Worm (Caenorhabditis elegans) whole organism, young adult: ENCODE measurements around the gene D2023.3.
A peak's percentile ranks its signal among the peaks of the same experiment; 100 is the strongest.

Experiments
- F23B12.7 ChIP-seq: sonication (generic microtip); optimal IDR thresholded peaks from 2 replicates; lab custom pipeline; 2017; ENCODE audit warnings: missing genetic modification characterization, mild to moderate bottlenecking, missing compliant biosample characterization, antibody characterized with exemption, moderate library complexity; ENCODE audit not compliant: insufficient read depth
- F33H1.4 ChIP-seq: fragments of 200-800 bp; sonication (Bioruptor generic); IDR thresholded peaks from 2 replicates; pipeline ENCODE4 v1.3.6; 2022; ENCODE audit warnings: missing genetic modification reagents, missing genetic modification characterization, missing compliant biosample characterization
- K12H6.12 ChIP-seq: fragments of 200-800 bp; sonication (Bioruptor generic); optimal IDR thresholded peaks from 2 replicates; lab custom pipeline; 2018; ENCODE audit warnings: mild to moderate bottlenecking, missing genetic modification characterization, missing compliant biosample characterization
- T26A5.8 ChIP-seq: sonication (generic microtip); optimal IDR thresholded peaks from 2 replicates; lab custom pipeline; 2016; ENCODE audit warnings: missing genetic modification characterization, missing compliant biosample characterization
- Y67H2A.10 ChIP-seq: fragments of 200-800 bp; sonication (Bioruptor generic); conservative IDR thresholded peaks from 2 replicates; pipeline ENCODE4 v1.3.6; 2022; ENCODE audit warnings: missing genetic modification reagents, missing genetic modification characterization, missing compliant biosample characterization
- aptf-2 ChIP-seq: fragments of 200-800 bp; sonication (Bioruptor generic); conservative IDR thresholded peaks from 2 replicates; pipeline ENCODE4 v1.3.6; 2022; ENCODE audit warnings: missing genetic modification reagents, missing genetic modification characterization, missing compliant biosample characterization
- attf-6 ChIP-seq: fragments of 200-800 bp; sonication (Bioruptor generic); IDR thresholded peaks from 2 replicates; pipeline ENCODE4 v1.3.6; 2022; ENCODE audit warnings: missing genetic modification reagents, missing genetic modification characterization, missing compliant biosample characterization
- cebp-1 ChIP-seq, 2 experiments: fragments of 200-800 bp in 1 of 2; sonication (Bioruptor generic) in 1 of 2; sonication (generic microtip) in 1 of 2; IDR thresholded peaks in 1 of 2; optimal IDR thresholded peaks in 1 of 2; 2 replicates each; pipeline versions ENCODE4 v1.3.6 to Lab custom; 2017 to 2022; ENCODE audit warnings: missing compliant biosample characterization in 2 of 2, missing genetic modification characterization in 2 of 2, mild to moderate bottlenecking in 1 of 2, missing genetic modification reagents in 1 of 2, moderate library complexity in 1 of 2
- ceh-79 ChIP-seq: sonication (generic microtip); optimal IDR thresholded peaks from 2 replicates; lab custom pipeline; 2017; ENCODE audit warnings: mild to moderate bottlenecking, missing genetic modification characterization, missing compliant biosample characterization
- dox-1 ChIP-seq: fragments of 200-800 bp; sonication (Bioruptor generic); IDR thresholded peaks from 2 replicates; pipeline ENCODE4 v1.3.6; 2022; ENCODE audit warnings: missing genetic modification reagents, missing genetic modification characterization, missing compliant biosample characterization
- efl-1 ChIP-seq: fragments of 150-350 bp; optimal IDR thresholded peaks from 2 replicates; lab custom pipeline; 2014; ENCODE audit warnings: missing biosample characterization, missing genetic modification reagents, missing genetic modification characterization
- hsf-1 ChIP-seq: fragments of 200-800 bp; sonication (Bioruptor generic); IDR thresholded peaks from 2 replicates; pipeline ENCODE4 v1.3.6; 2022; ENCODE audit warnings: missing genetic modification reagents, missing genetic modification characterization, missing compliant biosample characterization
- let-526 ChIP-seq: fragments of 200-800 bp; sonication (Bioruptor generic); IDR thresholded peaks from 2 replicates; pipeline ENCODE4 v1.3.6; 2022; ENCODE audit warnings: missing genetic modification reagents, missing genetic modification characterization, missing compliant biosample characterization
- lin-40 ChIP-seq: sonication (generic microtip); optimal IDR thresholded peaks from 2 replicates; lab custom pipeline; 2016; ENCODE audit warnings: missing genetic modification characterization, mild to moderate bottlenecking, missing compliant biosample characterization, missing genotype, missing genetic modification reagents
- lin-54 ChIP-seq: fragments of 200-800 bp; sonication (Bioruptor generic); optimal IDR thresholded peaks from 2 replicates; lab custom pipeline; 2018; ENCODE audit warnings: mild to moderate bottlenecking, missing genetic modification characterization, missing compliant biosample characterization
- madf-10 ChIP-seq: sonication (generic microtip); optimal IDR thresholded peaks from 2 replicates; lab custom pipeline; 2016; ENCODE audit warnings: mild to moderate bottlenecking, missing genetic modification characterization, missing compliant biosample characterization
- madf-3 ChIP-seq: fragments of 200-800 bp; sonication (Bioruptor generic); IDR thresholded peaks from 2 replicates; pipeline ENCODE4 v1.3.6; 2022; ENCODE audit warnings: missing genetic modification reagents, missing genetic modification characterization, missing compliant biosample characterization
- madf-6 ChIP-seq: fragments of 200-800 bp; sonication (Bioruptor generic); IDR thresholded peaks from 2 replicates; pipeline ENCODE4 v1.3.6; 2022; ENCODE audit warnings: missing genetic modification reagents, missing genetic modification characterization, missing compliant biosample characterization
- madf-8 ChIP-seq: fragments of 200-800 bp; sonication (Bioruptor generic); conservative IDR thresholded peaks from 2 replicates; pipeline ENCODE4 v1.3.6; 2022; ENCODE audit warnings: missing genetic modification reagents, missing genetic modification characterization, missing compliant biosample characterization
- mcd-1 ChIP-seq: fragments of 200-800 bp; sonication (Bioruptor generic); IDR thresholded peaks from 2 replicates; pipeline ENCODE4 v1.3.6; 2022; ENCODE audit warnings: missing genetic modification reagents, missing genetic modification characterization, missing compliant biosample characterization
- mes-4 ChIP-seq: sonication (generic microtip); optimal IDR thresholded peaks from 2 replicates; lab custom pipeline; 2016; ENCODE audit warnings: missing genotype, missing genetic modification characterization, missing compliant biosample characterization
- nfya-2 ChIP-seq: fragments of 200-800 bp; sonication (Bioruptor generic); IDR thresholded peaks from 2 replicates; pipeline ENCODE4 v1.3.6; 2022; ENCODE audit warnings: missing genetic modification reagents, missing genetic modification characterization, missing compliant biosample characterization
- nfyb-1 ChIP-seq: fragments of 200-800 bp; sonication (Bioruptor generic); IDR thresholded peaks from 2 replicates; pipeline ENCODE4 v1.3.6; 2022; ENCODE audit warnings: missing genetic modification reagents, missing genetic modification characterization, missing compliant biosample characterization
- nhr-27 ChIP-seq: fragments of 200-800 bp; sonication (Bioruptor generic); optimal IDR thresholded peaks from 2 replicates; lab custom pipeline; 2018; ENCODE audit warnings: mild to moderate bottlenecking, missing genetic modification characterization, moderate library complexity, missing compliant biosample characterization
- nhr-90 ChIP-seq: sonication (generic microtip); optimal IDR thresholded peaks from 2 replicates; lab custom pipeline; 2016; ENCODE audit warnings: missing genotype, mild to moderate bottlenecking, missing genetic modification characterization, missing compliant biosample characterization
- tbp1 ChIP-seq: fragments of 200-800 bp; sonication (Bioruptor generic); optimal IDR thresholded peaks from 2 replicates; lab custom pipeline; 2018; ENCODE audit warnings: mild to moderate bottlenecking, missing genetic modification characterization, missing compliant biosample characterization
- tbx-9 ChIP-seq: sonication (generic microtip); optimal IDR thresholded peaks from 2 replicates; lab custom pipeline; 2016; ENCODE audit warnings: borderline replicate concordance, missing genetic modification characterization, inconsistent platforms, missing compliant biosample characterization
- unc-130 ChIP-seq: sonication (generic microtip); optimal IDR thresholded peaks from 2 replicates; lab custom pipeline; 2016; ENCODE audit warnings: missing genetic modification reagents, missing genetic modification characterization, missing compliant biosample characterization
- xnd-1 ChIP-seq: sonication (generic microtip); optimal IDR thresholded peaks from 2 replicates; lab custom pipeline; 2016; ENCODE audit warnings: missing genotype, missing genetic modification reagents, missing genetic modification characterization, missing compliant biosample characterization
- ztf-25 ChIP-seq: fragments of 200-800 bp; sonication (Bioruptor generic); IDR thresholded peaks from 2 replicates; pipeline ENCODE4 v1.3.6; 2022; ENCODE audit warnings: missing genetic modification reagents, missing genetic modification characterization, missing compliant biosample characterization
- ztf-26 ChIP-seq: sonication (generic microtip); optimal IDR thresholded peaks from 2 replicates; lab custom pipeline; 2017; ENCODE audit warnings: missing genetic modification characterization, missing compliant biosample characterization

The D2023.3 gene

DNA sequence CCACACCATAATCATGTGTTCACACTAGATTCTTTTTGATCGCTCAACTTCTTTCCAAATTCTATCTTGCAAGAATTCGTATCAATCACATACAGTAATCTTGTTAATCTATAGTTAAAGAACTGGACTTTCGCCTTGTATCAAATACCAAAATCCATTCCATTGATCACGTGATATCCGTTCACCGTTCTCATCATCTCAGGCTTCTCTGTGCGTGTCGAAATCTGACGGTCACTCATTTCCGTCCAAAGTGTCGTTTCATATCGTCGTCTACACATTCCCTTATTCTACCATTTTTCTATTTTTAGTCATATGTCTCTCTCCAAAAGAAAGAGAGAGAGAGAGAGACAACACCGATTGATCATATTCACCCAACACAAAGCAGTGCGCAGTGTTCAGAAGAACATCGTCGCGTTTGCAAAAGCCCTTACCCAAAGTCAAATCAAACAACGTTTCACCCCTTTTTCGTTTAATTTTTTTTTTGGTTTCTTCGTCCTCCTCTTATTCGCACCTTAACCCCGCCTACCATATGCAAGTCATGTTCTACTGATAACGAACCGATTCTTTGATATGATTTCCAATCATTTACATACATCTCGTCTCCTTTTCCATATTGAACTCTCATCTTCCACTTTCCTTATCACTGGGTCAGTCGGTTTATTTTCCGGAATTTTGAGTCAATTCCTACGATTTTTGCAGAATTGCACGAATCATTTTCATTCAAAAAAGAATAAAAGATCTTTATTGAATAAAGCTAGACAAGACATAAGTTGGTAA is 47.4 kb upstream of the D2023.3 start (continued):
- TF ChIP-seq madf-3 (no peak), ztf-26 (tag; lab: Kevin White, UChicago) (peak; percentile 65), madf-8 (GFP tag; lab: Robert Waterston, UW) (no peak), Y67H2A.10 (GFP tag; lab: Robert Waterston, UW) (no peak)
- TF ChIP-seq, all 124 proteins: peak for 9

DNA sequence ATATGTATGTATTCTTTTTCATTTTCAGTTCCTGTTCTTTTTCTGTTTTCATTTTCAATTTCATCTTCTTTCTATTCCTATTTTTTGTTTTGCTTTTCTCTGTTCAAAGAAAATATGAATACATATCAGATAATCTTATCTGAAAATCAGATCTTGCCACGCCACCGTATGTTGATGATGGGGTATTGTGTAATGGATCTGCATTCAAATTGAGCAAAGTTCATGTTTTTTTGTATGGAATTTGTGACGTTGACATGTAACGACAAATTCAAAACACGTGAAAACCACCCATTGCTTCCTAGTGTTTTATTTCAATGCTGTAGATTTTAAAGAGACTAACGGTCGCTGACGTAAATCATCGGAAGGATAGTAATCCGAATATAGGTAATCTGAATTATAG is 46.5 kb upstream of the D2023.3 start:
- no peak for TF ChIP-seq xnd-1 (tag; lab: Kevin White, UChicago)
- no peak for TF ChIP-seq madf-10 (tag; lab: Kevin White, UChicago)
- no peak for TF ChIP-seq T26A5.8
- TF ChIP-seq nhr-27 (tag; lab: Kevin White, UChicago) = no peak
- no peak for TF ChIP-seq tbx-9
- no peak for TF ChIP-seq efl-1 (GFP tag; lab: Kevin White, UChicago)
- no peak for TF ChIP-seq mes-4 (tag; lab: Kevin White, UChicago)
- no peak for TF ChIP-seq tbp1
- no peak for TF ChIP-seq hsf-1 (GFP tag; lab: Robert Waterston, UW)
- TF ChIP-seq K12H6.12 (tag; lab: Kevin White, UChicago) = no peak
- no peak for TF ChIP-seq ceh-79
- TF ChIP-seq F23B12.7 (tag; lab: Kevin White, UChicago) = no peak

DNA sequence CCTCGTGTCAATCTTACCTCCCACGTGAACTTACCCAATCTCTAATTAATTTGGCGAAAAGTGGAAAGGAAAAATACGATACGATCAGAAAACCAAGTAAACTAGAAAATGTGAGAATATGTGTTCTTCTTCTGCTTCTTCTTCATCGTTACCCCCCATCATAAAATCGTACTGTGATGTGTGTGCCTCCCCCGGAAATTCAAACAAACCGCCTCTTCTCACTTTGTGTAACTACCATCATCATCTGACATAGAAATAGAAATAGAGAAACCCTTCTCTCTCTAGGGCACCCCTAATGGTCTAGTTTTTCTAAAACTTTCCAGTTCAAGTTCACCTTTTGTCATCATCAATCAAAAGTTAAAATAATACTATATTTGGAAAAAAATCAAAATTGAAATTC is 45.9 kb upstream of the D2023.3 start:
- TF ChIP-seq mcd-1 (GFP tag; lab: Robert Waterston, UW) (no peak), lin-40 (peak; percentile 17)

DNA sequence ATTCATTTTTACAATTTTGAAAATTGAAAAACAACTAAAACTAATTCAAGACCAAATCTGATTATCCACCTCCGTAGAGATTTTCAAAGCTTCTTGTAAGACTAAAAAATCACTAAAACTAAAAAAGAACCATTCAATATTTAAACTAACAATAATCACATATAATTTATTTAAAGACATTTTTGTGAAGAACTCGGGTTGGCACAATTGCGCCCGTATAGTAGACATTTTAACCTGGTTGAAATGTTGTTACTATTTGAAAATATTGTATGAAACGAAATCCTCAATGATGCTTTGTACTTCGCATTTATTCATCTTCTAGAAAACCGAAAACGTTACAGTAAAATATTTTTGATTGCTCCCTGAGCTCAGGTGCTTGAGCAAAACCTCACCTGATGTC is 44.2 kb upstream of the D2023.3 start:
- TF ChIP-seq lin-54 (no peak), ceh-79 (no peak), F33H1.4 (GFP tag; lab: Robert Waterston, UW) (no peak), nfya-2 (GFP tag; lab: Robert Waterston, UW) (no peak), aptf-2 (GFP tag; lab: Robert Waterston, UW) (no peak), ztf-25 (GFP tag; lab: Robert Waterston, UW) (no peak)

DNA sequence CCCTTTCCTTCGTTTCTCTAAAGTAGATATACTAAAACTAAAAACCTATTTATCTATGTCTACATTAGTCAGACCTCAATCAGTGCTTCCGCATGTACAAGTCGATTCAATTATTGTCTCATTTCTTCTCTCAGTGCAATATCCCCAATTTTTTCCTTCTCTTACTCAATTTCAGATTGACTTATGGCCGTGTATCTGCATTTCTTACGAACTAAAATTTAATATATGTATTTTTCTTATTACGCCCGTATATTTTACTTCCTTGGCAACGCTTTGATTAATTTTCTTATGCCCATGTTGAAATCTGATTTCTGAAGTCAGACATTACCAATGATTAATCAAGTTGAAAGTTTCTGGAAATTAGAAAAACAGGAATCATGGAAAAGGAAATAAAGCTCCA is 43.1 kb upstream of the D2023.3 start:
- TF ChIP-seq madf-6 (GFP tag; lab: Robert Waterston, UW) (no peak), let-526 (GFP tag; lab: Robert Waterston, UW) (no peak), nfyb-1 (GFP tag; lab: Robert Waterston, UW) (no peak), madf-8 (GFP tag; lab: Robert Waterston, UW) (no peak), dox-1 (no peak), unc-130 (GFP tag; lab: Kevin White, UChicago) (no peak), nhr-90 (tag; lab: Kevin White, UChicago) (no peak)

DNA sequence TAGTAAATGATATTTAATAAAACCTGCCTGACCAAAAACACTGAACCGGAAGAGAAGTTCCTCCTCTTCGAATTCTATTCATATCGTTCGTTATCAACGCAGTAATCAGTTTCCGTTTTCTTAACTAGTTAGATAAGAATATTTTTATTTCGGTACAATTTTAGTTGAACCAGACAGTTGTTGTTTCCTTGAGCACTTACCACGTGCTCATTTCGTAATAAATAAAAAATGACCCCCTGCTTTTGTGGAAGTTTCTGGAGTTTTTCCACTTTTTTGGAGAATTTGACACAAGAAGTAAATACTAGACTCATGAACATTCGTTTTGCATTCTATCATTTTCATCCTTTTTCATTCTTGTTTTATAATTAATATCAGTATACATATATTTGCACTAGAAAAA is 41.9 kb upstream of the D2023.3 start:
- TF ChIP-seq cebp-1 (GFP tag; IDR thresholded peaks at IDR 0.05; lab: Robert Waterston, UW) (no peak), cebp-1 (tag; optimal IDR thresholded peaks at IDR 0.05; lab: Kevin White, UChicago) (peak; percentile 76), attf-6 (GFP tag; lab: Robert Waterston, UW) (no peak)
